Fruit fly (Drosophila melanogaster) whole organism, embryonic: ENCODE measurements around the gene CG15422.

ENCODE experiments used
- B-H1 ChIP-seq: fragments of 200-800 bp; sonication (Bioruptor generic); IDR thresholded peaks from 3 replicates; pipeline ENCODE4 v1.3.6; 2022; ENCODE audit warnings: missing biosample characterization, missing genetic modification characterization
- CG10462 ChIP-seq: fragments of 200-800 bp; sonication (Bioruptor generic); optimal IDR thresholded peaks from 2 replicates; lab custom pipeline; 2016; ENCODE audit warnings: missing biosample characterization, missing genetic modification characterization
- CG11560 ChIP-seq: fragments of 200-800 bp; sonication (Bioruptor generic); IDR thresholded peaks from 3 replicates; pipeline ENCODE4 v1.3.6; 2022; ENCODE audit warnings: missing biosample characterization, missing genetic modification characterization
- CG12769 ChIP-seq: fragments of 200-800 bp; sonication (Bioruptor generic); optimal IDR thresholded peaks from 2 replicates; lab custom pipeline; 2019; ENCODE audit warnings: missing biosample characterization, mild to moderate bottlenecking, missing genetic modification characterization, moderate library complexity
- CG15479 ChIP-seq: fragments of 200-800 bp; sonication (Bioruptor generic); optimal IDR thresholded peaks from 3 replicates; lab custom pipeline; 2019; ENCODE audit warnings: missing biosample characterization, mild to moderate bottlenecking, missing genetic modification characterization, moderate library complexity
- CG17359 ChIP-seq: fragments of 200-800 bp; sonication (Bioruptor generic); optimal IDR thresholded peaks from 3 replicates; lab custom pipeline; 2018; ENCODE audit warnings: missing biosample characterization, mild to moderate bottlenecking, missing genetic modification characterization, moderate library complexity
- CG2120 ChIP-seq: fragments of 200-800 bp; sonication (Bioruptor generic); optimal IDR thresholded peaks from 3 replicates; lab custom pipeline; 2016; ENCODE audit warnings: missing biosample characterization, missing genetic modification characterization
- CG2199 ChIP-seq: fragments of 200-800 bp; sonication (Bioruptor generic); IDR thresholded peaks from 3 replicates; pipeline ENCODE4 v1.3.6; 2022; ENCODE audit warnings: missing biosample characterization, missing genetic modification characterization
- CG2678 ChIP-seq: fragments of 200-800 bp; sonication (Bioruptor generic); optimal IDR thresholded peaks from 3 replicates; lab custom pipeline; 2019; ENCODE audit warnings: missing biosample characterization, mild to moderate bottlenecking, missing genetic modification characterization, moderate library complexity
- CG32767 ChIP-seq: fragments of 200-800 bp; sonication (Bioruptor generic); IDR thresholded peaks from 2 replicates; pipeline ENCODE4 v1.3.6; 2022; ENCODE audit warnings: missing biosample characterization, missing genetic modification characterization
- CG42726 ChIP-seq: fragments of 200-800 bp; sonication (Bioruptor generic); IDR thresholded peaks from 2 replicates; pipeline ENCODE4 v1.3.6; 2022; ENCODE audit warnings: missing biosample characterization, missing genetic modification characterization; ENCODE audit not compliant: partially characterized antibody
- CG4730 ChIP-seq: fragments of 200-800 bp; sonication (Bioruptor generic); IDR thresholded peaks from 2 replicates; pipeline ENCODE4 v1.3.6; 2022; ENCODE audit warnings: missing biosample characterization, missing genetic modification characterization
- CG5180 ChIP-seq: fragments of 200-800 bp; sonication (Bioruptor generic); optimal IDR thresholded peaks from 3 replicates; lab custom pipeline; 2017; ENCODE audit warnings: missing biosample characterization, missing genetic modification characterization, mild to moderate bottlenecking, moderate library complexity, missing genetic modification reagents
- CG6175 ChIP-seq: fragments of 200-800 bp; sonication (Bioruptor generic); IDR thresholded peaks from 3 replicates; pipeline ENCODE4 v1.3.6; 2022; ENCODE audit warnings: missing biosample characterization, missing genetic modification characterization
- CG6689 ChIP-seq: fragments of 200-800 bp; sonication (Bioruptor generic); IDR thresholded peaks from 2 replicates; pipeline ENCODE4 v1.3.6; 2022; ENCODE audit warnings: missing biosample characterization, missing genetic modification characterization
- CG7745 ChIP-seq: fragments of 200-800 bp; sonication (Bioruptor generic); optimal IDR thresholded peaks from 2 replicates; lab custom pipeline; 2018; ENCODE audit warnings: missing biosample characterization, mild to moderate bottlenecking, missing genetic modification characterization, moderate library complexity
- CG7786 ChIP-seq: fragments of 200-800 bp; sonication (Bioruptor generic); optimal IDR thresholded peaks from 2 replicates; lab custom pipeline; 2016; ENCODE audit warnings: missing biosample characterization, missing genetic modification characterization
- CG8924 ChIP-seq: fragments of 200-800 bp; optimal IDR thresholded peaks from 3 replicates; lab custom pipeline; 2019; ENCODE audit warnings: missing biosample characterization, mild to moderate bottlenecking, missing genetic modification characterization, moderate library complexity
- CTCF ChIP-seq: fragments of 200-800 bp; sonication (Bioruptor generic); optimal IDR thresholded peaks from 2 replicates; lab custom pipeline; 2017; ENCODE audit warnings: missing biosample characterization, mild to moderate bottlenecking, missing genetic modification characterization, moderate library complexity
- CkIIα-i1 ChIP-seq: fragments of 200-800 bp; sonication (Bioruptor generic); IDR thresholded peaks from 2 replicates; pipeline ENCODE4 v1.3.6; 2022; ENCODE audit warnings: missing biosample characterization, missing genetic modification characterization
- CoRest ChIP-seq: fragments of 200-800 bp; sonication (Bioruptor generic); optimal IDR thresholded peaks from 3 replicates; lab custom pipeline; 2018; ENCODE audit warnings: missing biosample characterization, mild to moderate bottlenecking, missing genetic modification characterization, moderate library complexity
- Ets65A ChIP-seq: fragments of 200-800 bp; sonication (Bioruptor generic); peaks from one replicate; lab custom pipeline; 2016; ENCODE audit warnings: missing biosample characterization, missing genetic modification characterization
- Med ChIP-seq: fragments of 200-800 bp; sonication (Bioruptor generic); peaks from one replicate; lab custom pipeline; 2016; ENCODE audit warnings: missing biosample characterization, missing genetic modification characterization, mild to moderate bottlenecking, inconsistent platforms, moderate library complexity
- Rfx ChIP-seq: fragments of 200-800 bp; sonication (Bioruptor generic); IDR thresholded peaks from 2 replicates; pipeline ENCODE4 v1.3.6; 2022; ENCODE audit warnings: missing biosample characterization, missing genetic modification characterization
- al ChIP-seq: fragments of 200-800 bp; sonication (Bioruptor generic); IDR thresholded peaks from 2 replicates; pipeline ENCODE4 v1.3.6; 2022; ENCODE audit warnings: missing biosample characterization, missing genetic modification characterization
- bbx ChIP-seq: fragments of 200-800 bp; sonication (Bioruptor generic); IDR thresholded peaks from 2 replicates; pipeline ENCODE4 v1.3.6; 2022; ENCODE audit warnings: missing biosample characterization, missing genetic modification characterization; ENCODE audit not compliant: partially characterized antibody
- caup ChIP-seq: fragments of 200-800 bp; sonication (Bioruptor generic); optimal IDR thresholded peaks from 3 replicates; lab custom pipeline; 2017; ENCODE audit warnings: missing biosample characterization, mild to moderate bottlenecking, missing genetic modification characterization, moderate library complexity; ENCODE audit not compliant: severe bottlenecking
- ci ChIP-seq: fragments of 200-800 bp; sonication (Bioruptor generic); IDR thresholded peaks from 3 replicates; pipeline ENCODE4 v1.3.6; 2022; ENCODE audit warnings: missing biosample characterization, missing genetic modification characterization
- en ChIP-seq: fragments of 200-800 bp; sonication (Bioruptor generic); optimal IDR thresholded peaks from 2 replicates; lab custom pipeline; 2016; ENCODE audit warnings: missing biosample characterization, missing genetic modification characterization
- eve ChIP-seq, 2 experiments: fragments of >200 bp; optimal IDR thresholded peaks; 2 replicates each; lab custom pipeline; 2017; ENCODE audit warnings: missing biosample characterization in 2 of 2, missing genetic modification characterization in 2 of 2
- gro ChIP-seq: fragments of 200-800 bp; sonication (Bioruptor generic); optimal IDR thresholded peaks from 2 replicates; lab custom pipeline; 2016; ENCODE audit warnings: missing biosample characterization, missing genetic modification characterization
- hth ChIP-seq: fragments of >200 bp; optimal IDR thresholded peaks from 2 replicates; lab custom pipeline; 2017; ENCODE audit warnings: inconsistent platforms
- insv ChIP-seq, 2 experiments: fragments of 200-800 bp; sonication (Bioruptor generic); optimal IDR thresholded peaks; 3 replicates each; lab custom pipeline; 2016 to 2018; ENCODE audit warnings: missing biosample characterization in 2 of 2, missing genetic modification characterization in 2 of 2
- lilli ChIP-seq: fragments of 200-800 bp; sonication (Bioruptor generic); optimal IDR thresholded peaks from 3 replicates; lab custom pipeline; 2016; ENCODE audit warnings: missing biosample characterization, missing genetic modification characterization
- nau ChIP-seq: fragments of 200-800 bp; sonication (Bioruptor generic); optimal IDR thresholded peaks from 3 replicates; lab custom pipeline; 2017; ENCODE audit warnings: missing biosample characterization, mild to moderate bottlenecking, missing genetic modification characterization, missing genetic modification reagents
- pros ChIP-seq: fragments of 200-800 bp; sonication (Bioruptor generic); optimal IDR thresholded peaks from 3 replicates; lab custom pipeline; 2019; ENCODE audit warnings: missing biosample characterization, mild to moderate bottlenecking, missing genetic modification characterization, moderate library complexity
- salm ChIP-seq: fragments of 200-800 bp; sonication (Bioruptor generic); optimal IDR thresholded peaks from 2 replicates; lab custom pipeline; 2018; ENCODE audit warnings: missing biosample characterization, mild to moderate bottlenecking, missing genetic modification characterization
- scrt ChIP-seq: fragments of 200-800 bp; sonication (Bioruptor generic); optimal IDR thresholded peaks from 2 replicates; lab custom pipeline; 2018; ENCODE audit warnings: missing biosample characterization, mild to moderate bottlenecking, missing genetic modification characterization, moderate library complexity
- tll ChIP-seq, 2 experiments: fragments of 200-800 bp in 1 of 2; fragments of >200 bp in 1 of 2; sonication (Bioruptor generic) in 1 of 2; optimal IDR thresholded peaks; 2 replicates each; lab custom pipeline; 2017 to 2019; ENCODE audit warnings: missing biosample characterization in 2 of 2, missing genetic modification characterization in 2 of 2, mild to moderate bottlenecking in 1 of 2, moderate library complexity in 1 of 2
- twi ChIP-seq: fragments of 200-800 bp; optimal IDR thresholded peaks from 2 replicates; lab custom pipeline; 2019; ENCODE audit warnings: missing biosample characterization, mild to moderate bottlenecking, missing genetic modification characterization, moderate library complexity

The CG15422 gene

DNA sequence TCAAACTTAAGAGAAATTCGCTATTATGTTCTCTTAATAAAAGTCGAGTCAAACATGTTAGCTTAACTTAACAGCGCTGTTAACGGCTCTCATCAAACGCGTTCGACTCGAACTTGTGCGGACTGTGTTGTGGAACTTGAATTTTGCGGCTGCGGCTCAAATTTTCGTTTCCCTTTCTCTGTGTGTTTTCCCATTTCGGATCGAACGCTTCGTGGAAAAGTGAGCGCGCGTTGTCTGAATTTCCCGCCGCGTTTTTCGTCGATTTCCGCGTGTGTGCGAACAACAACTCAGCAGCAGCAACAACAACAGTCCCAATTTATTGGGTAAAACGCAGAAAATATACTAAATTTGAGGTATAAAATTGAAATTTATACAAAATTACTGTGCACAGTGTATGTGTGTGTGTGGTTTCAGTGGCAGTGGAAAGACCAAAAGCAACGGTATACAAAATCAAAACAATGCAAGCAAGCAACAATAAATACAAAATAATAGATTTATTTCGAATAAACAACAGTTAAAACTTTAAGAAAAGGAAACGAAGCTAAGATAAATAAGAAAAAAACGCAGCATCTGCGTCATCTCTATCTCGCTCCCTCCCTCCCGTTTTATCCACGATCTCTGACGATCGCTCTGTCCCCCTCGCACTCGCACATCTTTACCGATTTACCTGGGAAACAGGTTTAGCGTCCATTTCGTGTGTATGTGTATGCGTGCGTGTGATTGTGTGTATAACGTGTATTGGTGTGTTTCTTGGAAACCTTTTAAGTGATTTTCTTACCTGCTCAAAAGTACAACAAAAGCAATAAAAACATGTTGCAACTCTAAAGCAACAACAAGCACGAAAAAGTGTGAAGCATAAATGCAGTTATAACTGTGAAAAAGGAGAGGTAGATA lies 26.7 kb downstream of the CG15422 start, which contains the start of gene ed (continued):
- peak in 1 of 2 experiments; percentile 14 for TF ChIP-seq eve (GFP tag; optimal IDR thresholded peaks at IDR 0.05; lab: Kevin White, UChicago)
- no peak for TF ChIP-seq CkIIα-i1
- peak; percentile 12 for TF ChIP-seq twi (tag; lab: Kevin White, UChicago)
- no peak for TF ChIP-seq B-H1
- TF ChIP-seq CG32767 (GFP tag; lab: Robert Waterston, UW): no peak
- peak; percentile 7 for TF ChIP-seq scrt (GFP tag; lab: Kevin White, UChicago)
- TF ChIP-seq CG6689 (GFP tag; lab: Robert Waterston, UW): no peak
- TF ChIP-seq insv (GFP tag; optimal IDR thresholded peaks at IDR 0.05; lab: Kevin White, UChicago): peak in 1 of 2 experiments; percentile 6
- TF ChIP-seq CG6175 (GFP tag; lab: Robert Waterston, UW): no peak
- TF ChIP-seq CG4730 (GFP tag; lab: Robert Waterston, UW): no peak
- TF ChIP-seq Rfx: 0 out of 2 replicates have a peak, but pooled peaks have one; percentile 7
- peak; percentile 23 for TF ChIP-seq nau (GFP tag; lab: Kevin White, UChicago)
- TF ChIP-seq Med (GFP tag; lab: Kevin White, UChicago): peak; percentile 34
- no peak for TF ChIP-seq CTCF (GFP tag; lab: Kevin White, UChicago)
- TF ChIP-seq CG17359 (tag; lab: Kevin White, UChicago): no peak
- TF ChIP-seq CoRest: peak; percentile 28
- TF ChIP-seq bbx (GFP tag; lab: Robert Waterston, UW): peak; percentile 12; the same call in 1 of the 2 replicates
- TF ChIP-seq caup: no peak
- peak; percentile 15 for TF ChIP-seq CG12769 (tag; lab: Kevin White, UChicago)
- TF ChIP-seq CG2678 (tag; lab: Kevin White, UChicago): peak; percentile 8
- no peak for TF ChIP-seq CG11560 (tag; lab: Robert Waterston, UW)
- no peak for TF ChIP-seq salm (tag; lab: Kevin White, UChicago)
- no peak for TF ChIP-seq CG2120
- TF ChIP-seq Ets65A (GFP tag; lab: Kevin White, UChicago): peak; percentile 3
- TF ChIP-seq en (GFP tag; lab: Kevin White, UChicago): no peak
- no peak for TF ChIP-seq CG7745 (tag; lab: Kevin White, UChicago)
- TF ChIP-seq hth (lab: Kevin White, UChicago): no peak
- 0 out of 2 replicates have a peak, but pooled peaks have one; percentile 18 for TF ChIP-seq CG42726 (GFP tag; lab: Robert Waterston, UW)
- TF ChIP-seq CG5180 (GFP tag; lab: Kevin White, UChicago): peak; percentile 98
- TF ChIP-seq CG10462: no peak
- no peak for TF ChIP-seq CG7786 (GFP tag; lab: Kevin White, UChicago)
- TF ChIP-seq gro (GFP tag; lab: Kevin White, UChicago): peak; percentile 4

DNA sequence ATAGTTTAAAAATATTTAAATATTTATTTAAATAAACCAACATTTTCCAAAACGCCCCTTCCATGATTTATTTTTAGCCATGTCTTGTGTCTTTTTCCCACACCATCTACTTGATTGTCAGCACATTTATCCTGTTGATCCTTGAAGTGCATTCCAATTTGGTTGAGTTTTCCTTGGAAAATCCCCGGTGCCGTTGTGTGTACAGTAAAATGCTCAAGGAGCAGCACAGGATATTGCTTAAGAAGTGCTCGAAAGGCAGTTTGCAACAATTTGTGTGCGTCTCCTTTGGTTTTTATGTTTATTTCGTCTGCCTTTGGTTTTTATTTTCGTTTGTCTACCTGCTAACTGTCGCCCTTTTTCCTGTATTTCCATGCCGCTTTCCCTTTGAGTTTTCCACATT lies 29.5 kb downstream of the CG15422 start:
- TF ChIP-seq lilli (GFP tag; lab: Kevin White, UChicago) (no peak), CG2199 (GFP tag; lab: Robert Waterston, UW) (peak; percentile 40; the same call in 1 of the 3 replicates), ci (no peak), tll (GFP tag; optimal IDR thresholded peaks at IDR 0.05; lab: Kevin White, UChicago) (peak in 1 of 2 experiments; percentile 33), pros (peak; percentile 90), twi (tag; lab: Kevin White, UChicago) (peak; percentile 52), al (no peak), CG15479 (peak; percentile 44), CG8924 (tag; lab: Kevin White, UChicago) (peak; percentile 0)
